Worm (Caenorhabditis elegans) whole organism, young adult: ENCODE results near the gene plx-1.

ENCODE experiments used
- F57A8.1 ChIP-seq: fragments of 200-800 bp; sonication (Bioruptor generic); optimal IDR thresholded peaks from 2 replicates; lab custom pipeline; 2018; ENCODE audit warnings: mild to moderate bottlenecking, missing genetic modification characterization, moderate library complexity, missing compliant biosample characterization
- Y95B8A.8 ChIP-seq: fragments of 200-800 bp; sonication (Bioruptor generic); IDR thresholded peaks from 2 replicates; pipeline ENCODE4 v1.3.6; 2022; ENCODE audit warnings: missing genetic modification reagents, missing genetic modification characterization, missing compliant biosample characterization
- ama-1 ChIP-seq, 3 experiments: fragments of 150-350 bp in 1 of 3; sonication (generic microtip) in 2 of 3; optimal IDR thresholded peaks; 2 replicates each; lab custom pipeline; 2014 to 2018; ENCODE audit warnings: missing biosample characterization in 2 of 3, missing genetic modification characterization in 2 of 3, missing genetic modification reagents in 2 of 3
- egl-44 ChIP-seq: fragments of 200-800 bp; sonication (Bioruptor generic); IDR thresholded peaks from 2 replicates; pipeline ENCODE4 v1.3.6; 2022; ENCODE audit warnings: missing genetic modification reagents, missing genetic modification characterization, missing compliant biosample characterization
- hlh-12 ChIP-seq: sonication (generic microtip); optimal IDR thresholded peaks from 2 replicates; lab custom pipeline; 2016; ENCODE audit warnings: missing genetic modification characterization, missing compliant biosample characterization
- lin-35 ChIP-seq, 3 experiments: fragments of 150-350 bp in 2 of 3; sonication (generic microtip) in 1 of 3; optimal IDR thresholded peaks; 2 replicates each; lab custom pipeline; 2014 to 2018; ENCODE audit warnings: missing biosample characterization in 3 of 3, missing genetic modification characterization in 3 of 3, missing genetic modification reagents in 3 of 3
- pha-4 ChIP-seq: fragments of 150-350 bp; sonication (generic microtip); optimal IDR thresholded peaks from 2 replicates; lab custom pipeline; 2014; ENCODE audit warnings: missing biosample characterization, missing genetic modification reagents, missing genetic modification characterization
- repo-1 ChIP-seq: sonication (generic microtip); optimal IDR thresholded peaks from 2 replicates; lab custom pipeline; 2017; ENCODE audit warnings: mild to moderate bottlenecking, missing genetic modification characterization, missing compliant biosample characterization

DNA sequence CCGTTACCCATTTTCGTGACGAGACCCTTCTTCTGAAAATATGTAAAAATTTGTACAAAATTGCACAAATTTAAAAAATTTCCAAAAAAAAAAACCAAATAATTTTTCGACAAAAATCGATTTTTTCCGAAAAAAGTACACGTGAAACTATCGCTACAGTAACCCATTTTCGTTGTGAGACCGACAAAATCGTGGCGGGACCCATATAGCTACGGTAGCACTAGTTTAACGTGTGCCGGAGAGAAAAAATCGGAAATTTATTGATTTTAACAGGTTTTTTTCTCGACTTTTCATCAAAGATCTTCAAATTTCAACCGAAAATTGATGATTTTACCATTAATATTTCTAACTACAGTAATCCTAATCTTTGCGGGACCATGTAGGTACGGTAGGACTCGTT, 856 bp downstream of the plx-1 start:
- TF ChIP-seq Y95B8A.8, result no peak
- TF ChIP-seq lin-35 (GFP tag; optimal IDR thresholded peaks at IDR 0.05; lab: Kevin White, UChicago), result no peak
- TF ChIP-seq pha-4 (tag; lab: Kevin White, UChicago), result no peak
- no peak for TF ChIP-seq ama-1 (optimal IDR thresholded peaks at IDR 0.05; lab: Kevin White, UChicago)
- TF ChIP-seq ama-1 (GFP tag; optimal IDR thresholded peaks at IDR 0.05; lab: Kevin White, UChicago), result no peak
- no peak for TF ChIP-seq egl-44 (GFP tag; lab: Robert Waterston, UW)
- TF ChIP-seq repo-1 (tag; lab: Kevin White, UChicago), result no peak
- TF ChIP-seq hlh-12 (tag; lab: Kevin White, UChicago), result no peak
- TF ChIP-seq F57A8.1, result no peak
